Worm (Caenorhabditis elegans) whole organism, young adult: ENCODE data around the gene cand-1.

Experiments used
- B0019.2 ChIP-seq: fragments of 200-800 bp; sonication (Bioruptor generic); conservative IDR thresholded peaks from 2 replicates; pipeline ENCODE4 v1.3.6; 2022; ENCODE audit warnings: missing genetic modification reagents, missing genetic modification characterization, missing compliant biosample characterization
- B0035.1 ChIP-seq: sonication (generic microtip); optimal IDR thresholded peaks from 2 replicates; lab custom pipeline; 2016; ENCODE audit warnings: missing genetic modification characterization, mild to moderate bottlenecking, missing compliant biosample characterization, missing genotype, missing genetic modification reagents
- C17E4.6 ChIP-seq: fragments of 200-800 bp; sonication (Bioruptor generic); IDR thresholded peaks from 2 replicates; pipeline ENCODE4 v1.3.6; 2022; ENCODE audit warnings: missing genetic modification reagents, missing genetic modification characterization, missing compliant biosample characterization
- F33H1.4 ChIP-seq: fragments of 200-800 bp; sonication (Bioruptor generic); IDR thresholded peaks from 2 replicates; pipeline ENCODE4 v1.3.6; 2022; ENCODE audit warnings: missing genetic modification reagents, missing genetic modification characterization, missing compliant biosample characterization
- F39B2.1 ChIP-seq: fragments of 200-800 bp; sonication (Bioruptor generic); IDR thresholded peaks from 2 replicates; pipeline ENCODE4 v1.3.6; 2022; ENCODE audit warnings: missing genetic modification reagents, missing genetic modification characterization, missing compliant biosample characterization
- F52B5.7 ChIP-seq: sonication (generic microtip); optimal IDR thresholded peaks from 2 replicates; lab custom pipeline; 2016; ENCODE audit warnings: mild to moderate bottlenecking, missing genetic modification characterization, missing compliant biosample characterization
- F57A8.1 ChIP-seq: fragments of 200-800 bp; sonication (Bioruptor generic); optimal IDR thresholded peaks from 2 replicates; lab custom pipeline; 2018; ENCODE audit warnings: mild to moderate bottlenecking, missing genetic modification characterization, moderate library complexity, missing compliant biosample characterization
- F57C9.4 ChIP-seq: sonication (generic microtip); optimal IDR thresholded peaks from 2 replicates; lab custom pipeline; 2017; ENCODE audit warnings: mild to moderate bottlenecking, missing genetic modification characterization, missing compliant biosample characterization
- K11D2.4 ChIP-seq: fragments of 200-800 bp; sonication (Bioruptor generic); IDR thresholded peaks from 2 replicates; pipeline ENCODE4 v1.3.6; 2022; ENCODE audit warnings: missing genetic modification reagents, missing genetic modification characterization, missing compliant biosample characterization
- K12H6.12 ChIP-seq: fragments of 200-800 bp; sonication (Bioruptor generic); optimal IDR thresholded peaks from 2 replicates; lab custom pipeline; 2018; ENCODE audit warnings: mild to moderate bottlenecking, missing genetic modification characterization, missing compliant biosample characterization
- Y56A3A.18 ChIP-seq: fragments of 200-800 bp; sonication (Bioruptor generic); IDR thresholded peaks from 2 replicates; pipeline ENCODE4 v1.3.6; 2022; ENCODE audit warnings: missing genetic modification reagents, missing genetic modification characterization, missing compliant biosample characterization
- Y95B8A.8 ChIP-seq: fragments of 200-800 bp; sonication (Bioruptor generic); IDR thresholded peaks from 2 replicates; pipeline ENCODE4 v1.3.6; 2022; ENCODE audit warnings: missing genetic modification reagents, missing genetic modification characterization, missing compliant biosample characterization
- ZK185.1 ChIP-seq: sonication (generic microtip); optimal IDR thresholded peaks from 2 replicates; lab custom pipeline; 2016; ENCODE audit warnings: mild to moderate bottlenecking, missing genetic modification characterization, missing compliant biosample characterization; ENCODE audit not compliant: poor library complexity, severe bottlenecking
- akir-1 ChIP-seq: fragments of 200-800 bp; sonication (Bioruptor generic); optimal IDR thresholded peaks from 2 replicates; lab custom pipeline; 2018; ENCODE audit warnings: mild to moderate bottlenecking, missing genetic modification characterization, moderate library complexity, missing compliant biosample characterization
- ama-1 ChIP-seq, 3 experiments: fragments of 150-350 bp in 1 of 3; sonication (generic microtip) in 2 of 3; optimal IDR thresholded peaks; 2 replicates each; lab custom pipeline; 2014 to 2018; ENCODE audit warnings: missing biosample characterization in 2 of 3, missing genetic modification characterization in 2 of 3, missing genetic modification reagents in 2 of 3
- bed-2 ChIP-seq: fragments of 200-800 bp; sonication (Bioruptor generic); IDR thresholded peaks from 2 replicates; pipeline ENCODE4 v1.3.6; 2022; ENCODE audit warnings: missing genetic modification reagents, missing genetic modification characterization, missing compliant biosample characterization
- ceh-100 ChIP-seq: fragments of 200-800 bp; sonication (Bioruptor generic); IDR thresholded peaks from 2 replicates; pipeline ENCODE4 v1.3.6; 2022; ENCODE audit warnings: missing genetic modification reagents, missing genetic modification characterization, missing compliant biosample characterization
- dpl-1 ChIP-seq: fragments of 150-350 bp; optimal IDR thresholded peaks from 2 replicates; lab custom pipeline; 2014; ENCODE audit warnings: missing biosample characterization, missing genetic modification reagents, missing genetic modification characterization
- egl-18 ChIP-seq: fragments of 200-800 bp; sonication (Bioruptor generic); IDR thresholded peaks from 2 replicates; pipeline ENCODE4 v1.3.6; 2022; ENCODE audit warnings: missing genetic modification reagents, missing genetic modification characterization, missing compliant biosample characterization
- him-1 ChIP-seq: sonication (generic microtip); optimal IDR thresholded peaks from 2 replicates; lab custom pipeline; 2016; ENCODE audit warnings: missing genotype, missing genetic modification reagents, missing genetic modification characterization, missing compliant biosample characterization
- hlh-26 ChIP-seq: fragments of 200-800 bp; sonication (Bioruptor generic); conservative IDR thresholded peaks from 2 replicates; pipeline ENCODE4 v1.3.6; 2022; ENCODE audit warnings: missing genetic modification reagents, missing genetic modification characterization, missing compliant biosample characterization
- hmg-20 ChIP-seq: fragments of 200-800 bp; sonication (Bioruptor generic); IDR thresholded peaks from 2 replicates; pipeline ENCODE4 v1.3.6; 2022; ENCODE audit warnings: missing genetic modification reagents, missing genetic modification characterization, missing compliant biosample characterization
- lag-1 ChIP-seq: fragments of 200-800 bp; sonication (Bioruptor generic); IDR thresholded peaks from 2 replicates; pipeline ENCODE4 v1.3.6; 2022; ENCODE audit warnings: missing genetic modification reagents, missing genetic modification characterization, missing compliant biosample characterization
- lin-35 ChIP-seq, 3 experiments: fragments of 150-350 bp in 2 of 3; sonication (generic microtip) in 1 of 3; optimal IDR thresholded peaks; 2 replicates each; lab custom pipeline; 2014 to 2018; ENCODE audit warnings: missing biosample characterization in 3 of 3, missing genetic modification characterization in 3 of 3, missing genetic modification reagents in 3 of 3
- lsy-27 ChIP-seq: sonication (generic microtip); optimal IDR thresholded peaks from 2 replicates; lab custom pipeline; 2017; ENCODE audit warnings: missing genetic modification characterization, mild to moderate bottlenecking, missing compliant biosample characterization, antibody characterized with exemption, missing genotype, borderline replicate concordance; ENCODE audit not compliant: insufficient read depth
- madf-6 ChIP-seq: fragments of 200-800 bp; sonication (Bioruptor generic); IDR thresholded peaks from 2 replicates; pipeline ENCODE4 v1.3.6; 2022; ENCODE audit warnings: missing genetic modification reagents, missing genetic modification characterization, missing compliant biosample characterization
- madf-8 ChIP-seq: fragments of 200-800 bp; sonication (Bioruptor generic); conservative IDR thresholded peaks from 2 replicates; pipeline ENCODE4 v1.3.6; 2022; ENCODE audit warnings: missing genetic modification reagents, missing genetic modification characterization, missing compliant biosample characterization
- mel-28 ChIP-seq: sonication (generic microtip); optimal IDR thresholded peaks from 2 replicates; lab custom pipeline; 2016; ENCODE audit warnings: borderline replicate concordance, mild to moderate bottlenecking, missing genetic modification characterization, missing compliant biosample characterization
- mes-4 ChIP-seq: sonication (generic microtip); optimal IDR thresholded peaks from 2 replicates; lab custom pipeline; 2016; ENCODE audit warnings: missing genotype, missing genetic modification characterization, missing compliant biosample characterization
- mxl-1 ChIP-seq: sonication (generic microtip); optimal IDR thresholded peaks from 2 replicates; lab custom pipeline; 2016; ENCODE audit warnings: missing genetic modification characterization, missing compliant biosample characterization
- nfyb-1 ChIP-seq: fragments of 200-800 bp; sonication (Bioruptor generic); IDR thresholded peaks from 2 replicates; pipeline ENCODE4 v1.3.6; 2022; ENCODE audit warnings: missing genetic modification reagents, missing genetic modification characterization, missing compliant biosample characterization
- nhr-120 ChIP-seq: fragments of 200-800 bp; sonication (Bioruptor generic); IDR thresholded peaks from 2 replicates; pipeline ENCODE4 v1.3.6; 2022; ENCODE audit warnings: missing genetic modification characterization, missing compliant biosample characterization
- nhr-80 ChIP-seq: sonication (generic microtip); optimal IDR thresholded peaks from 2 replicates; lab custom pipeline; 2016; ENCODE audit warnings: missing genetic modification characterization, missing compliant biosample characterization
- pha-4 ChIP-seq: fragments of 150-350 bp; sonication (generic microtip); optimal IDR thresholded peaks from 2 replicates; lab custom pipeline; 2014; ENCODE audit warnings: missing biosample characterization, missing genetic modification reagents, missing genetic modification characterization
- snpc-4 ChIP-seq, 5 experiments: fragments of 150-350 bp in 1 of 5; sonication (generic microtip) in 4 of 5; optimal IDR thresholded peaks; 2 replicates each; lab custom pipeline; 2014 to 2018; ENCODE audit warnings: missing genetic modification characterization in 5 of 5, missing biosample characterization in 3 of 5, antibody characterized with exemption in 2 of 5, mild to moderate bottlenecking in 2 of 5, missing compliant biosample characterization in 2 of 5, missing genotype in 2 of 5, moderate library complexity in 2 of 5, missing genetic modification reagents in 1 of 5
- tbx-9 ChIP-seq: sonication (generic microtip); optimal IDR thresholded peaks from 2 replicates; lab custom pipeline; 2016; ENCODE audit warnings: borderline replicate concordance, missing genetic modification characterization, inconsistent platforms, missing compliant biosample characterization
- tlf-1 ChIP-seq: fragments of 200-800 bp; sonication (Bioruptor generic); optimal IDR thresholded peaks from 2 replicates; lab custom pipeline; 2018; ENCODE audit warnings: mild to moderate bottlenecking, missing genetic modification characterization, missing compliant biosample characterization
- zim-3 ChIP-seq: sonication (generic microtip); optimal IDR thresholded peaks from 2 replicates; lab custom pipeline; 2017; ENCODE audit warnings: mild to moderate bottlenecking, missing genetic modification characterization, moderate library complexity, missing compliant biosample characterization

cand-1 gene

DNA sequence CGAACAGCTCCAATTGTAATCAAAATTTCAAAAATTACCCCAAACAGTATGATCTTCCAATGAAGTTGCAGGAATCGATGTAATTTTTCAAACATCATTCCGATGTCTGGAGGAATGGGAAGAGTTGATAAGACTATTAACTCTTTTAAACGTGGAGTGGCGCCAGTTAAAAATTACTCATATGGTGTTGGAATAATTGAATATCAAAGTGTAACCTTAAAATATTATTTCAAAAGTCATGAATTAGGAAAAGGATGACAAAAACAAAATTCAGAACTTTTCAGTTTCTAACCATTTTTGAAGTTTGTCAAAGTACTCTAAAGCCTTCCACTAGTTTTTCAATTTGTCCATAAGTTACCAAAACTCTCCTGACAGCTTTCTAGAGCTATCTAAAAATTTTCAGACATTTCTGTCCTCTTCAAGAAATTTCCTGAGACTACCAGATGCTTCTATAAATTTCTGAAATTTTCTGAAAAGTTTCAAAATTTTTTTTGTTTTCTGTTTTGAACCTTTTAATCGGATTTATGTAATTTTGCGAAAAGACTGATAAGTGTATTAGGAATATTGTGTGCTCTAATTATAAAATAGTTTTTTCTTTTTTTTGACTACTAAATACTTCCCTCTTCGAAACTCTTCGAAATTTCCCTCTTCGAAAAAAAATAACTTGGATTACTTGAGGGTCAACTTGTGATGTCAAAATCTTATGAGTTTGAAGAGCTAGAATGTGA lies 51.4 kb downstream of the cand-1 start, which contains the start of the genes clec-35 and clec-27:
clec-35 (minus strand) TSS at position 101 of the 728 bp plus-strand sequence.
clec-27 (plus strand) TSS at position 678 of the 728 bp plus-strand sequence.
- TF ChIP-seq akir-1 = no peak
- TF ChIP-seq nhr-120 (GFP tag; lab: Robert Waterston, UW) = no peak
- no peak for TF ChIP-seq hmg-20 (GFP tag; lab: Robert Waterston, UW)
- TF ChIP-seq ceh-100 (GFP tag; lab: Robert Waterston, UW) = no peak
- no peak for TF ChIP-seq F57C9.4
- no peak for TF ChIP-seq lag-1 (GFP tag; lab: Robert Waterston, UW)
- TF ChIP-seq mel-28 (tag; lab: Kevin White, UChicago) = no peak
- TF ChIP-seq egl-18 = no peak
- no peak for TF ChIP-seq nfyb-1 (GFP tag; lab: Robert Waterston, UW)
- no peak for TF ChIP-seq dpl-1
- no peak for TF ChIP-seq C17E4.6 (GFP tag; lab: Robert Waterston, UW)
- TF ChIP-seq madf-8 (GFP tag; lab: Robert Waterston, UW) = no peak
- TF ChIP-seq tbx-9 = no peak
- TF ChIP-seq tlf-1 (GFP tag; lab: Kevin White, UChicago) = no peak
- TF ChIP-seq Y95B8A.8 (GFP tag; lab: Robert Waterston, UW) = no peak
- TF ChIP-seq ama-1 (optimal IDR thresholded peaks at IDR 0.05; lab: Kevin White, UChicago) = no peak
- TF ChIP-seq ama-1 (GFP tag; optimal IDR thresholded peaks at IDR 0.05; lab: Kevin White, UChicago) = no peak
- TF ChIP-seq lsy-27 (tag; lab: Kevin White, UChicago) = no peak
- no peak for TF ChIP-seq him-1 (tag; lab: Kevin White, UChicago)
- TF ChIP-seq F57A8.1 (GFP tag; lab: Kevin White, UChicago) = no peak

DNA sequence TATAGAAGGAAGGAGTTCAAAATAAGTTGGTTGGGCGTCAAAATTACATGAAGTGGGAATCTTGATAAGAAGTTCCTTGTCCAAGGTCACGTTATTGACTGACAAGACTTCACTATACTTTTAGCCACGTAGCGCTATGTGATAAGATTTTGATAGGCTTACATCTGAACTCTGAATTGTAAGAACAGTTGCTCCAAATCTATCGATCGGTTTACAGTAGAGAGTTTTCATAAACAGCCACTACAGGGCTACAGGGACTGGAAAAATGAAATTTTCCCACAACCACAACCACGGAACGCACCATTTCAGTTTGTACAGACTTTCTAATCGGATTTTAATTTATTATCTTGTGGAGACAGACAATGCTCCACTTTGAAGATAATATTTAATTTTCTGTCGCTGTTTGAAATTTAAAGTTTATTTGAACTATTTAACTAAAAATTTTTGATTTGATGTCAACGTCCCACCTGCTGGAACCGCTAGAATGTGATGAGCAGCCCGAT lies 55.4 kb downstream of the cand-1 start, which contains the start of the genes clec-31 and clec-22:
clec-31 (minus strand) TSS at position 101 of the 503 bp plus-strand sequence.
clec-22 (plus strand) TSS at position 453 of the 503 bp plus-strand sequence.
- TF ChIP-seq snpc-4 (GFP tag; optimal IDR thresholded peaks at IDR 0.05; lab: Kevin White, UChicago) (no peak), snpc-4 (tag; optimal IDR thresholded peaks at IDR 0.05; lab: Kevin White, UChicago) (no peak), zim-3 (tag; lab: Kevin White, UChicago) (no peak), madf-6 (GFP tag; lab: Robert Waterston, UW) (no peak), bed-2 (GFP tag; lab: Robert Waterston, UW) (no peak), F52B5.7 (tag; lab: Kevin White, UChicago) (no peak), lin-35 (GFP tag; optimal IDR thresholded peaks at IDR 0.05; lab: Kevin White, UChicago) (no peak), K12H6.12 (tag; lab: Kevin White, UChicago) (no peak), B0019.2 (GFP tag; lab: Robert Waterston, UW) (no peak), nhr-80 (tag; lab: Kevin White, UChicago) (no peak), B0035.1 (tag; lab: Kevin White, UChicago) (no peak), mes-4 (tag; lab: Kevin White, UChicago) (no peak), pha-4 (no peak), F33H1.4 (GFP tag; lab: Robert Waterston, UW) (no peak), ZK185.1 (tag; lab: Kevin White, UChicago) (no peak), K11D2.4 (GFP tag; lab: Robert Waterston, UW) (no peak), Y56A3A.18 (GFP tag; lab: Robert Waterston, UW) (no peak), hlh-26 (GFP tag; lab: Robert Waterston, UW) (no peak), mxl-1 (no peak), F39B2.1 (no peak)
